Fruit fly (Drosophila melanogaster) whole organism, embryonic: Measurements from ENCODE around the gene fan.

Source experiments
- Atf-2 ChIP-seq: fragments of 200-800 bp; sonication (Bioruptor generic); optimal IDR thresholded peaks from 2 replicates; lab custom pipeline; 2016; ENCODE audit warnings: missing biosample characterization, missing genetic modification characterization
- B-H1 ChIP-seq: fragments of 200-800 bp; sonication (Bioruptor generic); IDR thresholded peaks from 3 replicates; pipeline ENCODE4 v1.3.6; 2022; ENCODE audit warnings: missing biosample characterization, missing genetic modification characterization
- CG11398 ChIP-seq: fragments of 200-800 bp; sonication (Bioruptor generic); optimal IDR thresholded peaks from 2 replicates; lab custom pipeline; 2016; ENCODE audit warnings: missing biosample characterization, missing genetic modification characterization
- CG11560 ChIP-seq: fragments of 200-800 bp; sonication (Bioruptor generic); IDR thresholded peaks from 3 replicates; pipeline ENCODE4 v1.3.6; 2022; ENCODE audit warnings: missing biosample characterization, missing genetic modification characterization
- CG12769 ChIP-seq: fragments of 200-800 bp; sonication (Bioruptor generic); optimal IDR thresholded peaks from 2 replicates; lab custom pipeline; 2019; ENCODE audit warnings: missing biosample characterization, mild to moderate bottlenecking, missing genetic modification characterization, moderate library complexity
- CG1647 ChIP-seq: fragments of 200-800 bp; sonication (Bioruptor generic); optimal IDR thresholded peaks from 3 replicates; lab custom pipeline; 2016; ENCODE audit warnings: missing biosample characterization, missing genetic modification characterization
- CG16779 ChIP-seq: fragments of 200-800 bp; sonication (Bioruptor generic); IDR thresholded peaks from 2 replicates; pipeline ENCODE4 v1.3.6; 2022; ENCODE audit warnings: missing biosample characterization, missing genetic modification characterization
- CG16813 ChIP-seq: fragments of 200-800 bp; sonication (Bioruptor generic); IDR thresholded peaks from 3 replicates; pipeline ENCODE4 v1.3.6; 2022; ENCODE audit warnings: missing biosample characterization, missing genetic modification characterization; ENCODE audit not compliant: partially characterized antibody
- CG16815 ChIP-seq: fragments of 200-800 bp; sonication (Bioruptor generic); optimal IDR thresholded peaks from 3 replicates; lab custom pipeline; 2017; ENCODE audit warnings: missing biosample characterization, mild to moderate bottlenecking, missing genetic modification characterization
- CG17186 ChIP-seq: fragments of 200-800 bp; sonication (Bioruptor generic); optimal IDR thresholded peaks from 3 replicates; lab custom pipeline; 2017; ENCODE audit warnings: missing biosample characterization, missing genetic modification reagents, missing genetic modification characterization
- CG17328 ChIP-seq: fragments of 200-800 bp; sonication (Bioruptor generic); IDR thresholded peaks from 2 replicates; pipeline ENCODE4 v1.3.6; 2022; ENCODE audit warnings: missing biosample characterization, missing genetic modification characterization
- CG1832 ChIP-seq: fragments of 200-800 bp; sonication (Bioruptor generic); optimal IDR thresholded peaks from 2 replicates; lab custom pipeline; 2017; ENCODE audit warnings: missing biosample characterization, mild to moderate bottlenecking, missing genetic modification characterization, inconsistent platforms
- CG3281 ChIP-seq: fragments of 200-800 bp; sonication (Bioruptor generic); optimal IDR thresholded peaks from 3 replicates; lab custom pipeline; 2017; ENCODE audit warnings: missing biosample characterization, mild to moderate bottlenecking, missing genetic modification characterization
- CG33213 ChIP-seq: fragments of 200-800 bp; sonication (Bioruptor generic); optimal IDR thresholded peaks from 3 replicates; lab custom pipeline; 2016; ENCODE audit warnings: missing biosample characterization, missing genetic modification characterization
- CG4360 ChIP-seq: fragments of 200-800 bp; sonication (Bioruptor generic); IDR thresholded peaks from 2 replicates; pipeline ENCODE4 v1.3.6; 2022; ENCODE audit warnings: missing biosample characterization, missing genetic modification characterization
- CG4707 ChIP-seq: fragments of 200-800 bp; sonication (Bioruptor generic); optimal IDR thresholded peaks from 2 replicates; lab custom pipeline; 2018; ENCODE audit warnings: missing biosample characterization, mild to moderate bottlenecking, missing genetic modification characterization, moderate library complexity
- CG4820 ChIP-seq: fragments of 200-800 bp; sonication (Bioruptor generic); optimal IDR thresholded peaks from 3 replicates; lab custom pipeline; 2016; ENCODE audit warnings: missing biosample characterization, missing genetic modification characterization
- CG7271 ChIP-seq: fragments of 200-800 bp; sonication (Bioruptor generic); optimal IDR thresholded peaks from 2 replicates; lab custom pipeline; 2018; ENCODE audit warnings: missing biosample characterization, mild to moderate bottlenecking, missing genetic modification characterization, moderate library complexity
- CG7987 ChIP-seq: fragments of 200-800 bp; sonication (Bioruptor generic); optimal IDR thresholded peaks from 2 replicates; lab custom pipeline; 2018; ENCODE audit warnings: missing biosample characterization, mild to moderate bottlenecking, missing genetic modification characterization, moderate library complexity
- Dp ChIP-seq: fragments of 200-800 bp; sonication (Bioruptor generic); optimal IDR thresholded peaks from 2 replicates; lab custom pipeline; 2018; ENCODE audit warnings: missing biosample characterization, mild to moderate bottlenecking, missing genetic modification characterization, moderate library complexity
- ERR ChIP-seq: fragments of 200-800 bp; sonication (Bioruptor generic); optimal IDR thresholded peaks from 2 replicates; lab custom pipeline; 2016; ENCODE audit warnings: missing biosample characterization, missing genetic modification characterization
- HHEX ChIP-seq: fragments of 200-800 bp; sonication (Bioruptor generic); optimal IDR thresholded peaks from 3 replicates; lab custom pipeline; 2017; ENCODE audit warnings: missing biosample characterization, mild to moderate bottlenecking, missing genetic modification characterization, missing genetic modification reagents
- HLH3B ChIP-seq: fragments of 200-800 bp; sonication (Bioruptor generic); IDR thresholded peaks from 2 replicates; pipeline ENCODE4 v1.3.6; 2022; ENCODE audit warnings: missing biosample characterization, missing genetic modification characterization
- HLH4C ChIP-seq: fragments of 200-800 bp; sonication (Bioruptor generic); IDR thresholded peaks from 3 replicates; pipeline ENCODE4 v1.3.6; 2022; ENCODE audit warnings: missing biosample characterization, missing genetic modification characterization; ENCODE audit not compliant: partially characterized antibody
- Lhr ChIP-seq: fragments of 200-800 bp; sonication (Bioruptor generic); optimal IDR thresholded peaks from 3 replicates; lab custom pipeline; 2017; ENCODE audit warnings: mild to moderate bottlenecking, missing biosample characterization, missing genetic modification reagents, missing genetic modification characterization
- Lim3 ChIP-seq: fragments of 200-800 bp; sonication (Bioruptor generic); IDR thresholded peaks from 2 replicates; pipeline ENCODE4 v1.3.6; 2022; ENCODE audit warnings: missing biosample characterization, missing genetic modification characterization
- Mad ChIP-seq: fragments of 200-800 bp; sonication (Bioruptor generic); optimal IDR thresholded peaks from 2 replicates; lab custom pipeline; 2016; ENCODE audit warnings: missing biosample characterization, missing genetic modification characterization
- NC2α ChIP-seq: fragments of 200-800 bp; sonication (Bioruptor generic); optimal IDR thresholded peaks from 2 replicates; lab custom pipeline; 2016; ENCODE audit warnings: missing biosample characterization, missing genetic modification characterization
- Nf-YC ChIP-seq: fragments of 200-800 bp; optimal IDR thresholded peaks from 3 replicates; lab custom pipeline; 2019; ENCODE audit warnings: missing biosample characterization, mild to moderate bottlenecking, missing genetic modification characterization, moderate library complexity
- Sox100B ChIP-seq: fragments of 200-800 bp; sonication (Bioruptor generic); optimal IDR thresholded peaks from 3 replicates; lab custom pipeline; 2018; ENCODE audit warnings: missing biosample characterization, mild to moderate bottlenecking, missing genetic modification characterization
- Ssrp ChIP-seq: fragments of 200-800 bp; sonication (Bioruptor generic); optimal IDR thresholded peaks from 2 replicates; lab custom pipeline; 2018; ENCODE audit warnings: missing biosample characterization, mild to moderate bottlenecking, missing genetic modification characterization, moderate library complexity
- Stat92E ChIP-seq, 3 experiments: fragments of >200 bp in 2 of 3; fragments of 200-800 bp in 1 of 3; sonication (Bioruptor generic) in 1 of 3; optimal IDR thresholded peaks; 2 replicates each; lab custom pipeline; 2017 to 2019; ENCODE audit warnings: missing biosample characterization in 3 of 3, missing genetic modification characterization in 3 of 3, mild to moderate bottlenecking in 1 of 3, moderate library complexity in 1 of 3
- Usf ChIP-seq: fragments of 200-800 bp; sonication (Bioruptor generic); optimal IDR thresholded peaks from 2 replicates; lab custom pipeline; 2017; ENCODE audit warnings: missing genotype, missing biosample characterization, missing genetic modification characterization
- Xrp1 ChIP-seq: fragments of 200-800 bp; sonication (Bioruptor generic); IDR thresholded peaks from 2 replicates; pipeline ENCODE4 v1.3.6; 2022; ENCODE audit warnings: missing biosample characterization, missing genetic modification characterization
- ac ChIP-seq: fragments of 200-800 bp; sonication (Bioruptor generic); optimal IDR thresholded peaks from 3 replicates; lab custom pipeline; 2017; ENCODE audit warnings: missing biosample characterization, mild to moderate bottlenecking, missing genetic modification characterization
- bab2 ChIP-seq: fragments of 200-800 bp; sonication (Bioruptor generic); optimal IDR thresholded peaks from 2 replicates; lab custom pipeline; 2016; ENCODE audit warnings: missing biosample characterization, missing genetic modification characterization
- cas ChIP-seq: fragments of 200-800 bp; sonication (Bioruptor generic); IDR thresholded peaks from 2 replicates; pipeline ENCODE4 v1.3.6; 2022; ENCODE audit warnings: missing biosample characterization, missing genetic modification characterization
- chif ChIP-seq, 2 experiments: fragments of 200-800 bp; sonication (Bioruptor generic); optimal IDR thresholded peaks; 3 replicates each; lab custom pipeline; 2016; ENCODE audit warnings: missing biosample characterization in 2 of 2, missing genetic modification characterization in 2 of 2
- fu2 ChIP-seq: fragments of 200-800 bp; sonication (Bioruptor generic); optimal IDR thresholded peaks from 2 replicates; lab custom pipeline; 2016; ENCODE audit warnings: missing biosample characterization, missing genetic modification characterization
- gro ChIP-seq: fragments of 200-800 bp; sonication (Bioruptor generic); optimal IDR thresholded peaks from 2 replicates; lab custom pipeline; 2016; ENCODE audit warnings: missing biosample characterization, missing genetic modification characterization
- jumu ChIP-seq: fragments of 200-800 bp; sonication (Bioruptor generic); optimal IDR thresholded peaks from 3 replicates; lab custom pipeline; 2016; ENCODE audit warnings: missing biosample characterization, missing genetic modification characterization
- pho ChIP-seq: fragments of 200-800 bp; sonication (Bioruptor generic); optimal IDR thresholded peaks from 2 replicates; lab custom pipeline; 2016; ENCODE audit warnings: missing biosample characterization, missing genetic modification characterization
- phol ChIP-seq: fragments of 200-800 bp; sonication (Bioruptor generic); optimal IDR thresholded peaks from 3 replicates; lab custom pipeline; 2018; ENCODE audit warnings: missing biosample characterization, mild to moderate bottlenecking, missing genetic modification characterization, moderate library complexity
- pnt ChIP-seq: fragments of 200-800 bp; sonication (Bioruptor generic); optimal IDR thresholded peaks from 3 replicates; lab custom pipeline; 2016; ENCODE audit warnings: missing biosample characterization, missing genetic modification characterization
- prd ChIP-seq, 3 experiments: fragments of >200 bp in 2 of 3; fragments of 200-800 bp in 1 of 3; sonication (Bioruptor generic) in 1 of 3; optimal IDR thresholded peaks in 2 of 3; IDR thresholded peaks in 1 of 3; 2 replicates in 2 of 3; 3 replicates in 1 of 3; pipeline versions ENCODE4 v1.3.6 to Lab custom; 2017 to 2022; ENCODE audit warnings: missing biosample characterization in 1 of 3, missing genetic modification characterization in 1 of 3
- sd ChIP-seq: fragments of 200-800 bp; sonication (Bioruptor generic); optimal IDR thresholded peaks from 3 replicates; lab custom pipeline; 2018; ENCODE audit warnings: missing biosample characterization, mild to moderate bottlenecking, missing genetic modification characterization, moderate library complexity
- slp2 ChIP-seq: fragments of 200-800 bp; sonication (Bioruptor generic); optimal IDR thresholded peaks from 2 replicates; lab custom pipeline; 2016; ENCODE audit warnings: missing biosample characterization, missing genetic modification characterization
- usp ChIP-seq: fragments of >200 bp; optimal IDR thresholded peaks from 2 replicates; lab custom pipeline; 2017; ENCODE audit warnings: missing biosample characterization, missing genetic modification characterization
- zf30C ChIP-seq: fragments of 200-800 bp; sonication (Bioruptor generic); optimal IDR thresholded peaks from 3 replicates; lab custom pipeline; 2018; ENCODE audit warnings: missing biosample characterization, mild to moderate bottlenecking, missing genetic modification characterization

The fan gene

dm6 chr3L:8065575-8066410, 43.1 kb upstream of the fan start (continued):
- no peak for TF ChIP-seq B-H1
- no peak for TF ChIP-seq slp2 (GFP tag; lab: Kevin White, UChicago)
- no peak for TF ChIP-seq cas (GFP tag; lab: Robert Waterston, UW)
- TF ChIP-seq Nf-YC, result peak; percentile 3
- no peak for TF ChIP-seq gro
- no peak for TF ChIP-seq Lim3
- TF ChIP-seq fu2 (GFP tag; lab: Kevin White, UChicago), result no peak
- no peak for TF ChIP-seq CG1832 (GFP tag; lab: Kevin White, UChicago)
- TF ChIP-seq CG11398 (GFP tag; lab: Kevin White, UChicago), result no peak
- no peak for TF ChIP-seq ac (GFP tag; lab: Kevin White, UChicago)
- TF ChIP-seq CG7987 (GFP tag; lab: Kevin White, UChicago), result no peak
- TF ChIP-seq CG33213, result no peak
- TF ChIP-seq zf30C, result no peak
- no peak for TF ChIP-seq CG11560
- TF ChIP-seq Mad (GFP tag; lab: Kevin White, UChicago), result no peak
- TF ChIP-seq CG4707, result peak; percentile 44
- no peak for TF ChIP-seq CG1647
- TF ChIP-seq pnt, result no peak
- TF ChIP-seq Atf-2, result no peak
- TF ChIP-seq HLH3B (GFP tag; lab: Robert Waterston, UW), result no peak; the same call in 1 of the 2 replicates
- no peak for TF ChIP-seq CG4360 (GFP tag; lab: Robert Waterston, UW)
- TF ChIP-seq HHEX (GFP tag; lab: Kevin White, UChicago), result no peak
- no peak for TF ChIP-seq CG12769 (tag; lab: Kevin White, UChicago)
- no peak for TF ChIP-seq Ssrp (tag; lab: Kevin White, UChicago)
- TF ChIP-seq sd, result peak; percentile 13
- TF ChIP-seq NC2α, result no peak
- no peak for TF ChIP-seq Dp (GFP tag; lab: Kevin White, UChicago)
- TF ChIP-seq Stat92E (GFP tag; optimal IDR thresholded peaks at IDR 0.05; lab: Kevin White, UChicago), result peak in 1 of 3 experiments; percentile 72
- TF ChIP-seq Sox100B (GFP tag; lab: Kevin White, UChicago), result peak; percentile 16
- no peak for TF ChIP-seq Lhr (GFP tag; lab: Kevin White, UChicago)
- TF ChIP-seq CG4820 (GFP tag; lab: Kevin White, UChicago), result no peak
- TF ChIP-seq phol (tag; lab: Kevin White, UChicago), result no peak
- no peak for TF ChIP-seq CG3281
- TF ChIP-seq Usf (GFP tag; lab: Kevin White, UChicago), result no peak
- no peak for TF ChIP-seq CG7271 (tag; lab: Kevin White, UChicago)
- TF ChIP-seq bab2 (GFP tag; lab: Kevin White, UChicago), result no peak
- peak; percentile 92 for TF ChIP-seq CG16813 (GFP tag; lab: Robert Waterston, UW)
- peak; percentile 33; the same call in 1 of the 2 replicates for TF ChIP-seq Xrp1 (GFP tag; lab: Robert Waterston, UW)
- peak; percentile 43 for TF ChIP-seq CG17328
- no peak for TF ChIP-seq CG17186 (GFP tag; lab: Kevin White, UChicago)
- TF ChIP-seq CG16779 (GFP tag; lab: Robert Waterston, UW), result no peak
- TF ChIP-seq HLH4C (GFP tag; lab: Robert Waterston, UW), result peak; percentile 77
- no peak for TF ChIP-seq CG16815 (GFP tag; lab: Kevin White, UChicago)
- no peak for TF ChIP-seq ERR (GFP tag; lab: Kevin White, UChicago)
- TF ChIP-seq jumu (GFP tag; lab: Kevin White, UChicago), result no peak
- TF ChIP-seq chif (GFP tag; optimal IDR thresholded peaks at IDR 0.05; lab: Kevin White, UChicago), result no peak
- no peak for TF ChIP-seq prd (optimal IDR thresholded peaks at IDR 0.05; lab: Kevin White, UChicago)
- TF ChIP-seq prd (GFP tag; IDR thresholded peaks at IDR 0.05; lab: Robert Waterston, UW), result no peak
- TF ChIP-seq usp (GFP tag; lab: Kevin White, UChicago), result no peak
- no peak for TF ChIP-seq pho
